Fruit fly (Drosophila melanogaster): Measurements from ENCODE around the gene CG31924.

- TF ChIP-seq CG4496 (GFP tag; IDR thresholded peaks at IDR 0.05) = peak; percentile 53; the same call in 1 of the 3 replicates
- no peak for TF ChIP-seq CG13204 (GFP tag; optimal IDR thresholded peaks at IDR 0.05)
- peak; percentile 7 for TF ChIP-seq Pif1A (GFP tag; optimal IDR thresholded peaks at IDR 0.05)
- no peak for TF ChIP-seq CG15710 (tag; optimal IDR thresholded peaks at IDR 0.05)
- no peak for TF ChIP-seq Snoo (tag; optimal IDR thresholded peaks at IDR 0.05)
- TF ChIP-seq CG9948 (tag; optimal IDR thresholded peaks at IDR 0.05) = no peak
- no peak for TF ChIP-seq CG8159 (tag; optimal IDR thresholded peaks at IDR 0.05)
- no peak for TF ChIP-seq Pif1B (GFP tag; optimal IDR thresholded peaks at IDR 0.05)
- TF ChIP-seq fd96Ca (GFP tag; IDR thresholded peaks at IDR 0.05) = 0 out of 3 replicates have a peak, but pooled peaks have one; percentile 46
- no peak for TF ChIP-seq CG34367 (tag; optimal IDR thresholded peaks at IDR 0.05)
These were observed 38.9 kb upstream of the CG31924 start for dm6 chr2L:1393611-1394010.

Measured in whole organism, pupa.